Worm (Caenorhabditis elegans): Measurements from ENCODE around the gene ugt-49.

DNA sequence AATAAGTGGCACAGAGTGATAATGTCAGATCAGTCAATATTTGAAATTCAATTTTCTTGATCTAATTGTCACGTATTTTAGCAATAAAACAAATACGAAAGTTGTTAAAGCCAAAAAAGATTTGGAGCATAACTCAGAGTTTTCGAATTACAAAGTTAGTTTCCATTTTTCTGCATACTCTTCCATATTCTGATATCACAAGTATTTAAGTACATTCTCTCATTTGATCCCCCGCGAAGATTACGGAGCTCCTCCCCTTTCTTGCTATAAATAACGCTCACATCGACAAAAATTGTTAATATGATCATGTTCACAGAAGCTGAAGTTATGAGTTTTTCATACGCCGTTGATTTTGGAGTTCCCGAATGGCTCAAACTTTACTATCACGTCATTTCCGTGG, 3.9 kb upstream of the ugt-49 start, which contains the start of gene sri-20:
- TF ChIP-seq tbx-9 (tag; optimal IDR thresholded peaks at IDR 0.05; ENCODE audit: borderline replicate concordance) = no peak
- no peak for TF ChIP-seq rpc-1 (optimal IDR thresholded peaks at IDR 0.05)
- no peak for TF ChIP-seq rpc-1 (tag; optimal IDR thresholded peaks at IDR 0.05)
- TF ChIP-seq F57A8.1 (GFP tag; optimal IDR thresholded peaks at IDR 0.05) = no peak
- TF ChIP-seq ceh-27 (GFP tag; optimal IDR thresholded peaks at IDR 0.05) = no peak
- no peak for TF ChIP-seq nfya-1 (tag; optimal IDR thresholded peaks at IDR 0.05; ENCODE audit: borderline replicate concordance, insufficient read depth)

Measured in whole organism, young adult.